Fruit fly (Drosophila melanogaster): Measurements from ENCODE around the gene CG42594.
A peak's percentile ranks its signal among the peaks of the same experiment; 100 is the strongest.

Gene CG42594

DNA sequence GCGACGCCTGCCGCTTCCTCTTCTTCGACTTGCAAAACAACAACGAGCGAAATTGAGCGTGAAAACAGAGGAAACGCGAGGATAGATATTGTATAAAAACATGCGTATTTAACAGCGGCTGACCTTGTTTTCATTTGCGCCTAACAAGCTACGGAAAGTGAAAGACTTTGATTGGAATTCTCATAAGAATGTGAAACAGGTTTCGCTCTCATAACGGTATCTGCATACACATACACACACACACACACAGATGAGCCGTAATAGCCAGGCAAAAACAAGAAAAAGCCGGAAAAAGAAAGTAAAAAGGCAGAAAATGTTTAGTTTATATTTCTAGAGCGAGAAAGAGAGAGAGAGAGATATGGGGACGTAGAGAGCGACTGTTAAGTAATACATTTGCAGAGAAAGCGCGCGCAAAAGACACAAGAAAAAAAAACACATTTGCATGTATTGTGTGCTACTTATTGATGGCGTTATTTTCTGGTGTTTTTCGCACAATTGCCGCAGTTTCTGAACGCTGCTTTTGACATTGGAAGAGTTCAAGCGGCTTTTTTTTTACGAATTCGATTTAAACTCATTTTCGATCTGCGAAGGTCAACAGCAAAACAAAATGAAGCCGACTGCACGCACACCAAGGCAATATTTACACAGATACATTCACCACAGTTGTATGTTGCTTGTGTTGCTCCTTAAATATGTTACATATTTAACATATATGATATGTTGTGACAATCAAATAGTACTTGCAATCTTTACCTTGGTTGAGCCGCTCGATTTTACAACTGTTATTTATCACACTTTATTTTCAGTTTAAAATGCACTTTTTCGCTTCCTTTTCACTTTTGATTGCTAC lies 96.8 kb downstream of the CG42594 start:
- TF ChIP-seq CG32121 (GFP tag; IDR thresholded peaks at IDR 0.05) (no peak), CG17806 (tag; optimal IDR thresholded peaks at IDR 0.05) (no peak), CG10348 (GFP tag; IDR thresholded peaks at IDR 0.05) (no peak), D1 (tag; optimal IDR thresholded peaks at IDR 0.05) (no peak), rn (GFP tag; IDR thresholded peaks at IDR 0.05) (no peak), CG34367 (tag; optimal IDR thresholded peaks at IDR 0.05) (no peak), CG15710 (tag; optimal IDR thresholded peaks at IDR 0.05) (no peak), Ets98B (GFP tag; IDR thresholded peaks at IDR 0.05) (no peak), Pif1A (GFP tag; optimal IDR thresholded peaks at IDR 0.05) (peak; percentile 7), CG12605 (GFP tag; IDR thresholded peaks at IDR 0.05) (no peak), Pif1B (GFP tag; optimal IDR thresholded peaks at IDR 0.05) (peak; percentile 14), CG8301 (tag; optimal IDR thresholded peaks at IDR 0.05) (no peak), CG13204 (GFP tag; optimal IDR thresholded peaks at IDR 0.05) (no peak), CG8159 (tag; optimal IDR thresholded peaks at IDR 0.05) (no peak), CG4496 (GFP tag; IDR thresholded peaks at IDR 0.05) (no peak), CG14655 (GFP tag; optimal IDR thresholded peaks at IDR 0.05) (no peak), EcR (GFP tag; optimal IDR thresholded peaks at IDR 0.05) (peak; percentile 31), CG9948 (tag; optimal IDR thresholded peaks at IDR 0.05) (no peak)

- TF ChIP-seq CG34367 (tag; optimal IDR thresholded peaks at IDR 0.05) (no peak), EcR (GFP tag; optimal IDR thresholded peaks at IDR 0.05) (no peak), CG8159 (tag; optimal IDR thresholded peaks at IDR 0.05) (no peak), Pif1B (GFP tag; optimal IDR thresholded peaks at IDR 0.05) (no peak), CG14655 (GFP tag; optimal IDR thresholded peaks at IDR 0.05) (no peak), CG10348 (GFP tag; IDR thresholded peaks at IDR 0.05) (no peak), Snoo (tag; optimal IDR thresholded peaks at IDR 0.05) (no peak), CG15710 (tag; optimal IDR thresholded peaks at IDR 0.05) (no peak), CG13204 (GFP tag; optimal IDR thresholded peaks at IDR 0.05) (no peak)
Observed at dm6 chrX:4938072-4938336, 97.4 kb downstream of the CG42594 start, which contains the start of gene CG44774. CG44774 (minus strand) TSS chrX:4938105.

- TF ChIP-seq EcR (GFP tag; optimal IDR thresholded peaks at IDR 0.05) (peak; percentile 8), gl (tag; optimal IDR thresholded peaks at IDR 0.05) (no peak), D1 (tag; optimal IDR thresholded peaks at IDR 0.05) (no peak)
Observed at dm6 chrX:4938986-4939385, 98.4 kb downstream of the CG42594 start, which contains the start of gene Ptp4E. Ptp4E (plus strand) TSS chrX:4939128.

DNA sequence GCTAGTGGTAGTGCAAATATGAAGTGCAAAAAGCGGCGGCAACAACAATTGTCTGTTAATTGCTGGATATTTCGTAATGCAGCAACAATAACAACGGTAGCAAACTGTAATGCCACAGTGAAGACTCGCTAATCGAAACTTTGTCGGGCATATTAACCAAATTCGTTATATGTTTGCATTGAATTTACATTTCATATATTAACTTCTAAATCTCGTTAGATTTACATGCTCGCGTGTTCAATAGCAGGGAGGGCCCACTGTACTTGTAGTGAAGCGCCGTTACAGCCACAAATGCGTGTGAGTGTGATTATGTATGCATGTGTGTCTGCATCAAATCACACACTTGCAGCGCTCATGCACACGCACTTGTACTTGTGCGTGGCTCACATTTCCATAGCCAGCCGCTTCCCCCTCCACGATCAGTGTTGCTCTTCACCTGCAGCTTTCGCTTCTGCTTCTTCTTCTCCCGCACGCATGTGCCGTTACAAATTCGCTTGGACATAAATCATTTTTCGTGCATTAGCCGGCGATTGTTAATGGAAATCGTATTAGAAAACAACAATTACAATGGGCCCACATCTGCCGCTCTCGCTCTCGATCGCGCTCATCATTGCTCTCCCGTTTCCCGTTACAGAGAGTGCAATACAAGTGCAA lies 99.3 kb downstream of the CG42594 start:
- TF ChIP-seq Pif1B (GFP tag; optimal IDR thresholded peaks at IDR 0.05) (peak; percentile 95), CG8301 (tag; optimal IDR thresholded peaks at IDR 0.05) (peak; percentile 97), CG13204 (GFP tag; optimal IDR thresholded peaks at IDR 0.05) (peak; percentile 89), CG15710 (tag; optimal IDR thresholded peaks at IDR 0.05) (peak; percentile 96), CG8159 (tag; optimal IDR thresholded peaks at IDR 0.05) (peak; percentile 94), Pif1A (GFP tag; optimal IDR thresholded peaks at IDR 0.05) (peak; percentile 95), D1 (tag; optimal IDR thresholded peaks at IDR 0.05) (peak; percentile 79), gl (tag; optimal IDR thresholded peaks at IDR 0.05) (peak; percentile 90), CG14655 (GFP tag; optimal IDR thresholded peaks at IDR 0.05) (peak; percentile 97), CG10348 (GFP tag; IDR thresholded peaks at IDR 0.05) (peak; percentile 96), CG4496 (GFP tag; IDR thresholded peaks at IDR 0.05) (peak; percentile 99), CG32121 (GFP tag; IDR thresholded peaks at IDR 0.05) (peak; percentile 98), fd96Ca (GFP tag; IDR thresholded peaks at IDR 0.05) (peak; percentile 99), CG9948 (tag; optimal IDR thresholded peaks at IDR 0.05) (peak; percentile 92), Snoo (tag; optimal IDR thresholded peaks at IDR 0.05) (peak; percentile 92), EcR (GFP tag; optimal IDR thresholded peaks at IDR 0.05) (no peak), CG17806 (tag; optimal IDR thresholded peaks at IDR 0.05) (peak; percentile 94), CG34367 (tag; optimal IDR thresholded peaks at IDR 0.05) (peak; percentile 95), CG12605 (GFP tag; IDR thresholded peaks at IDR 0.05) (peak; percentile 95), rn (GFP tag; IDR thresholded peaks at IDR 0.05) (peak; percentile 96), Ets98B (GFP tag; IDR thresholded peaks at IDR 0.05) (peak; percentile 99)

DNA sequence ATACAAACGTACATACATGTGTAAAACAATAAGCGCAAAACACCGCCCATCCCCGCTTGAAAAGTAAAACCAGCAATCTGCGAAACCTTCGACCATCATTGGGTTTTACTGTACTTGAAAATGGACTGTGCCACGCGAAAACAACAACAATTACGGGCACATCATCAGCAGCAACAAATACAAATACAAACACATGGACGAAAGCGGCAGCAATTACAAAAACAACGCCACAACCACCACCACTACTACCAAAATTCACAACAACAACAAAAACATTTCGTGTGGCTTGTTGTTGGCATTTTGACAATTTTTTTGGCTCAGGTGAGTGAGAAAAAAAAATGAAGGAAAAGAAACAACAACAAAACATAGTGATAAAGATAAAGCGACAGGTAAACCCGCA lies 99.9 kb downstream of the CG42594 start:
- TF ChIP-seq CG10348 (GFP tag; IDR thresholded peaks at IDR 0.05) (no peak), CG32121 (GFP tag; IDR thresholded peaks at IDR 0.05) (no peak), Ets98B (GFP tag; IDR thresholded peaks at IDR 0.05) (no peak; the same call in 1 of the 2 replicates), CG15710 (tag; optimal IDR thresholded peaks at IDR 0.05) (no peak), CG34367 (tag; optimal IDR thresholded peaks at IDR 0.05) (no peak), CG8301 (tag; optimal IDR thresholded peaks at IDR 0.05) (no peak), CG13204 (GFP tag; optimal IDR thresholded peaks at IDR 0.05) (no peak), fd96Ca (GFP tag; IDR thresholded peaks at IDR 0.05) (no peak), CG17806 (tag; optimal IDR thresholded peaks at IDR 0.05) (no peak), Pif1A (GFP tag; optimal IDR thresholded peaks at IDR 0.05) (no peak), CG12605 (GFP tag; IDR thresholded peaks at IDR 0.05) (no peak), D1 (tag; optimal IDR thresholded peaks at IDR 0.05) (no peak), rn (GFP tag; IDR thresholded peaks at IDR 0.05) (no peak), CG9948 (tag; optimal IDR thresholded peaks at IDR 0.05) (no peak), gl (tag; optimal IDR thresholded peaks at IDR 0.05) (no peak), CG8159 (tag; optimal IDR thresholded peaks at IDR 0.05) (no peak), Pif1B (GFP tag; optimal IDR thresholded peaks at IDR 0.05) (no peak)

Data from whole organism, pupa.